Worm (Caenorhabditis elegans): Measurements from ENCODE around the gene D1086.10.

- no peak for TF ChIP-seq nhr-10 (tag; optimal IDR thresholded peaks at IDR 0.05)
- no peak for TF ChIP-seq nhr-25 (tag; optimal IDR thresholded peaks at IDR 0.05; ENCODE audit: borderline replicate concordance, insufficient read depth)
- no peak for TF ChIP-seq zfp-2 (tag; optimal IDR thresholded peaks at IDR 0.05)
- TF ChIP-seq nhr-76 (tag; optimal IDR thresholded peaks at IDR 0.05): no peak
- no peak for TF ChIP-seq unc-130 (GFP tag; optimal IDR thresholded peaks at IDR 0.05)
- no peak for TF ChIP-seq aly-2 (tag; optimal IDR thresholded peaks at IDR 0.05)
- no peak for TF ChIP-seq nhr-11 (tag; optimal IDR thresholded peaks at IDR 0.05)
- no peak for TF ChIP-seq ceh-44 (GFP tag; IDR thresholded peaks at IDR 0.05)
- no peak for TF ChIP-seq F10B5.3 (tag; optimal IDR thresholded peaks at IDR 0.05)
- TF ChIP-seq mxl-3 (GFP tag; optimal IDR thresholded peaks at IDR 0.05): no peak
- no peak for TF ChIP-seq ces-1 (GFP tag; optimal IDR thresholded peaks at IDR 0.05)
- TF ChIP-seq unc-62 (GFP tag; optimal IDR thresholded peaks at IDR 0.05 in 1 of 2): no peak
- no peak for TF ChIP-seq unc-62 (tag; optimal IDR thresholded peaks at IDR 0.05)
- no peak for TF ChIP-seq snpc-4 (tag; optimal IDR thresholded peaks at IDR 0.05)
- no peak for TF ChIP-seq lin-39 (tag; optimal IDR thresholded peaks at IDR 0.05)
Measured at ce11 chrV:14123176-14123575, 40.6 kb downstream of the D1086.10 start.

Measured in whole organism, L4 larva.